Worm (Caenorhabditis elegans) whole organism, L3 larva: ENCODE data around the gene zyg-8.

Experiments used
- R02D3.7 ChIP-seq: fragments of 150-350 bp; optimal IDR thresholded peaks from 2 replicates; lab custom pipeline; 2014; ENCODE audit warnings: missing biosample characterization, missing genetic modification characterization
- aly-2 ChIP-seq: fragments of 150-350 bp; optimal IDR thresholded peaks from 2 replicates; lab custom pipeline; 2014; ENCODE audit warnings: missing biosample characterization, missing genetic modification characterization
- ama-1 ChIP-seq: fragments of 150-350 bp; optimal IDR thresholded peaks from 2 replicates; lab custom pipeline; 2018
- ceh-28 ChIP-seq: fragments of 150-350 bp; optimal IDR thresholded peaks from 2 replicates; lab custom pipeline; 2014; ENCODE audit warnings: missing biosample characterization, missing genetic modification reagents, missing genetic modification characterization
- ceh-82 ChIP-seq: fragments of 150-350 bp; optimal IDR thresholded peaks from 2 replicates; lab custom pipeline; 2014; ENCODE audit warnings: missing biosample characterization, missing genetic modification characterization
- ceh-9 ChIP-seq: sonication (generic microtip); optimal IDR thresholded peaks from 2 replicates; lab custom pipeline; 2018; ENCODE audit warnings: missing biosample characterization, missing genetic modification characterization
- egl-27 ChIP-seq: sonication (generic microtip); optimal IDR thresholded peaks from 4 replicates; lab custom pipeline; 2017; ENCODE audit warnings: missing biosample characterization, missing genetic modification reagents, missing genetic modification characterization
- egl-5 ChIP-seq: fragments of 150-350 bp; optimal IDR thresholded peaks from 2 replicates; lab custom pipeline; 2017; ENCODE audit warnings: missing biosample characterization, missing genetic modification reagents, missing genetic modification characterization, inconsistent platforms
- elt-1 ChIP-seq: fragments of 150-350 bp; optimal IDR thresholded peaks from 2 replicates; lab custom pipeline; 2014; ENCODE audit warnings: missing biosample characterization, missing genetic modification characterization
- elt-2 ChIP-seq: sonication (generic microtip); optimal IDR thresholded peaks from 2 replicates; lab custom pipeline; 2016; ENCODE audit warnings: missing genetic modification reagents, mild to moderate bottlenecking, missing genetic modification characterization, missing compliant biosample characterization
- elt-3 ChIP-seq, 3 experiments: fragments of 150-350 bp in 1 of 3; sonication (generic microtip) in 2 of 3; optimal IDR thresholded peaks; 2 replicates in 2 of 3; 4 replicates in 1 of 3; lab custom pipeline; 2014 to 2017; ENCODE audit warnings: missing biosample characterization in 3 of 3, missing genetic modification characterization in 3 of 3
- fkh-2 ChIP-seq: fragments of 150-350 bp; optimal IDR thresholded peaks from 2 replicates; lab custom pipeline; 2014; ENCODE audit warnings: missing biosample characterization, missing genetic modification reagents, missing genetic modification characterization
- hmg-11 ChIP-seq: sonication (generic microtip); optimal IDR thresholded peaks from 2 replicates; lab custom pipeline; 2016; ENCODE audit warnings: missing genetic modification characterization, missing compliant biosample characterization
- jun-1 ChIP-seq: fragments of 150-350 bp; optimal IDR thresholded peaks from 2 replicates; lab custom pipeline; 2014; ENCODE audit warnings: missing biosample characterization, missing genetic modification reagents, missing genetic modification characterization
- lsy-12 ChIP-seq: sonication (generic microtip); optimal IDR thresholded peaks from 2 replicates; lab custom pipeline; 2016; ENCODE audit warnings: mild to moderate bottlenecking, missing genetic modification characterization, missing compliant biosample characterization
- mml-1 ChIP-seq: fragments of 150-350 bp; sonication (generic microtip); optimal IDR thresholded peaks from 3 replicates; lab custom pipeline; 2014; ENCODE audit warnings: missing biosample characterization, missing genetic modification characterization
- nfya-1 ChIP-seq: sonication (generic microtip); optimal IDR thresholded peaks from 2 replicates; lab custom pipeline; 2017; ENCODE audit warnings: missing genetic modification characterization, mild to moderate bottlenecking, missing compliant biosample characterization, antibody characterized with exemption, moderate library complexity; ENCODE audit not compliant: insufficient read depth
- nhr-67 ChIP-seq: fragments of 150-350 bp; optimal IDR thresholded peaks from 2 replicates; lab custom pipeline; 2014; ENCODE audit warnings: missing biosample characterization, missing genetic modification characterization
- pha-4 ChIP-seq: fragments of 150-350 bp; optimal IDR thresholded peaks from 2 replicates; lab custom pipeline; 2014; ENCODE audit warnings: missing biosample characterization, missing genetic modification reagents, missing genetic modification characterization
- pqm-1 ChIP-seq: fragments of 150-350 bp; optimal IDR thresholded peaks from 2 replicates; lab custom pipeline; 2017; ENCODE audit warnings: missing biosample characterization, missing genetic modification characterization, inconsistent platforms
- skn-1 ChIP-seq: fragments of 150-350 bp; optimal IDR thresholded peaks from 2 replicates; lab custom pipeline; 2014; ENCODE audit warnings: missing biosample characterization, missing genetic modification characterization
- snpc-4 ChIP-seq: fragments of 150-350 bp; optimal IDR thresholded peaks from 2 replicates; lab custom pipeline; 2014; ENCODE audit warnings: missing biosample characterization, missing genetic modification characterization
- unc-62 ChIP-seq: fragments of 150-350 bp; sonication (generic microtip); optimal IDR thresholded peaks from 4 replicates; lab custom pipeline; 2014; ENCODE audit warnings: missing biosample characterization, missing genetic modification reagents, missing genetic modification characterization
- zag-1 ChIP-seq: fragments of 150-350 bp; optimal IDR thresholded peaks from 2 replicates; lab custom pipeline; 2014; ENCODE audit warnings: missing biosample characterization, missing genetic modification characterization
- ztf-11 ChIP-seq: fragments of 150-350 bp; optimal IDR thresholded peaks from 2 replicates; lab custom pipeline; 2014; ENCODE audit warnings: missing biosample characterization, missing genetic modification characterization
- ztf-4 ChIP-seq: fragments of 150-350 bp; optimal IDR thresholded peaks from 2 replicates; lab custom pipeline; 2014; ENCODE audit warnings: missing biosample characterization, missing genetic modification characterization

Gene zyg-8

DNA sequence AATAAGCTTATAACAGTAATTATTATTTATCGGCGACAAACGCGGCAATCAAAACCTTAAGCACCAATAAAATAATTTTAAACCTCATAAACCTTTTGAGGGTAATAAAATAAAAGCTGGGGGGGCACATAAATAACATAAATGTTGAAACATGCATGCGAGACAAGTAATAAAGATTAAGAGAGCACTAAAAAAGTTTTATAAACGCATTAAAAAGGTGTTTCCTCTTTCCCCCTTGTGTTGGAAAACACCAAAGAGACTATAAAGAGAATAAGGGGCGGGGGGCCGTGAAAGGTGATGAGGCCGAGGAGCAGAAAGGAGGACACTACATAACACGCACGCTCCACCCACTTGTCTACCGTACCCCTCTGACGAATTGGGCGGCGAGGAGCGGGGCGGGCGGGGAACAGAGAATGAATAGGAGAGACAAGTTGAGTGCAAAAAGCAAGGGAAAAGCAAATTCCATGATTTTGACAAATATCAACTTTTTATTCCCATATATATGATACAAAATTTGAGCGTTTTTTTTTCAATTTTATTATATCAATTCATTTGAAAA lies 23.3 kb downstream of the zyg-8 start:
- TF ChIP-seq lsy-12, result peak; percentile 6
- peak; percentile 30 for TF ChIP-seq pqm-1 (tag; lab: Kevin White, UChicago)
- no peak for TF ChIP-seq unc-62 (GFP tag; lab: Kevin White, UChicago)
- no peak for TF ChIP-seq ceh-28 (tag; lab: Kevin White, UChicago)
- TF ChIP-seq elt-2, result peak; percentile 65
- peak; percentile 98 for TF ChIP-seq nfya-1 (tag; lab: Kevin White, UChicago)
- TF ChIP-seq, all 47 proteins: peak for 4

DNA sequence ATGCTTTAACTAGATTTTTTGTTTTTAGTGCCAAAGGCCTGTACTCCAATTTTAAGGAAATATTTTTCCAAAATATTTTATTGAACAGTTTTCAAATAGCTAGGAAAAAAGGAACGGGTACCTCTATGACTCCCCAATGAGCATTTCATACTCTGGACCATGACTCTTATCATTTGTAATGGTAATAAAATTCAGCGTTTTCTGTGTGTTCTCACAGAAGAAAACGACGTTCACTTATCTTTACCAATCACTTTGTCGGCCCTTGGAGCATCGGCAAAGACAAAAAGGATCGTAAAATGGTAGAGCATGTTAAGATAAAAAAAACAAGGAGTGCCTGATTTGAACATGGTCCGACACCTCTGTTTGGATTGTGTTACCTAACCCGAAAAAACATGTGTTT lies 26.1 kb downstream of the zyg-8 start:
- TF ChIP-seq unc-62 (GFP tag; lab: Kevin White, UChicago), result no peak
- no peak for TF ChIP-seq fkh-2
- TF ChIP-seq elt-2, result peak; percentile 19
- TF ChIP-seq nfya-1 (tag; lab: Kevin White, UChicago), result no peak

DNA sequence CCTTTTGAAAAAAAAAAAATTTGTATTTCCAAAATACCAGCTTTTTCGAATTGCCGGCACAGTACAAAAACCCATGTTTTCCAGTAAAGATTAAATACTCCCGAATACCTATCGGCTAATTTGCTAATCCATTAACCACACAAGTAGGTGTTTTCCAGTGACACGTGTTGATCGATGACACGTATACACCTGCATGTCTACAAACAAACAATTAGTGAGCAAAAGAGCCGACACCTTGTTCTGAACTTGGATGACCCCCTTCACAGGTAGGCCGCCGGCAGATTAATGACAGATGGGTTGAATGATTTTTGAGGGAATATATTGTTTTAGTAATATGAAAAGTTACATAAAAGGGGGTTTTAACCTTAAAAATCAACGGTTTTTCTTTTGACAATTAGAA lies 31.1 kb downstream of the zyg-8 start:
- no peak for TF ChIP-seq pha-4
- no peak for TF ChIP-seq egl-5
- TF ChIP-seq lsy-12, result no peak
- TF ChIP-seq R02D3.7 (tag; lab: Kevin White, UChicago), result no peak
- TF ChIP-seq ceh-82 (tag; lab: Kevin White, UChicago), result no peak
- TF ChIP-seq ztf-11 (tag; lab: Kevin White, UChicago), result no peak
- no peak for TF ChIP-seq snpc-4

DNA sequence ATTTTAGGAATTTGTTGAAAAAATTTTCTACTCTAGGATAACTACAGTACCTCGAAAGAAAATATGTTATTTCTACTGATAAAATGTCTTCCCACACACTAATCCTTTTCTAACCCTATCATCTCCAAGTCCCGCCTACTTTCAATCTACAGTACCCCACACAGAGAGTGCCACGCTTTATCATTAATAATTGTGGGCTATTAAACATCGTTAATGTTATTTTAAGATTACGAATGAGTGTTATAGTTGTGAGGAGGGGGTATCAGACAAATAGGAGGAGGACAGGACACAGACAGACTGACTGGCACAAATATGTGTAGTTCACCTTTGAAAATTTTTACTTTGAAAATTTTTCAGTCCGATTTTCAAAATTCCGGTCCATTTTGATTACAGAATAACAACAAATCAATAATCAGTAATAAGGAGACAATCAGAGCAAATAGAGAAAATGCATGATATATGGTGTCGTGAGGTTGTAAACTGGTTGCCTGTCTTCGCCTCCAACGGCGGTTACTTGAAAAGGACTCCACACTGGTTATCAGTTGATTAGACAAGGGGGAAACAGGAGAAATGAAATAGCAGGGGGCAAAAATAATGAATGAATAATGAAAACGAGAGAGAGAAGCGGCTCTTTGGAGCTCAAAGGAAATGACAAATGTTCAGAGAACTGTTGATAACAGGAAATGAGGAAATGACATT lies 32.8 kb downstream of the zyg-8 start:
- TF ChIP-seq elt-1 (tag; lab: Kevin White, UChicago) (no peak), hmg-11 (no peak), pha-4 (no peak), nfya-1 (tag; lab: Kevin White, UChicago) (peak; percentile 30), elt-2 (peak; percentile 69), nhr-67 (no peak), aly-2 (tag; lab: Kevin White, UChicago) (no peak)

DNA sequence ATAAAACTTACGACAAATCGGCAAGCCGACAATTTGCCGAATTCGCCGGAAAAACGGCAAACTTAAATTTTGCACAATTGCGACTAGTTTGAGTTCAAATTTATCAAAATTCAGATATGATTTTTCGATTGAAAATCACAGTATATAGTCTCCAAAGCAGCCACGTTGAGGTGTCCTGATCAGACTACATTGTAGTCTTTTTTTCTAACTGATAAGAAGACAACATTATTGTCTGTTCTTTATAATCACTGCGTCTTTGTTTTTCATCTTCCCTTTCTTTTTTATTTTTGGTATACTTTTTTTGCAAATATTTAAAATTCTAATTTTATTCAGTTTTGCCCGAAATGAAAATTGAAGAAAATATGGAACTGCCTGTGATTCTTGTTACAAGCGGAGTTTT lies 45.9 kb downstream of the zyg-8 start, which contains the start of the genes cest-12 and lonp-2:
Gene cest-12 (minus strand): TSS at position 101 of the 400 bp plus-strand sequence.
Gene lonp-2 (plus strand): TSS at position 334 of the 400 bp plus-strand sequence.
- TF ChIP-seq elt-2 (peak; percentile 19), elt-3 (tag; optimal IDR thresholded peaks at IDR 0.05; lab: Kevin White, UChicago) (no peak)
- TF ChIP-seq, all 47 proteins: peak for 1

DNA sequence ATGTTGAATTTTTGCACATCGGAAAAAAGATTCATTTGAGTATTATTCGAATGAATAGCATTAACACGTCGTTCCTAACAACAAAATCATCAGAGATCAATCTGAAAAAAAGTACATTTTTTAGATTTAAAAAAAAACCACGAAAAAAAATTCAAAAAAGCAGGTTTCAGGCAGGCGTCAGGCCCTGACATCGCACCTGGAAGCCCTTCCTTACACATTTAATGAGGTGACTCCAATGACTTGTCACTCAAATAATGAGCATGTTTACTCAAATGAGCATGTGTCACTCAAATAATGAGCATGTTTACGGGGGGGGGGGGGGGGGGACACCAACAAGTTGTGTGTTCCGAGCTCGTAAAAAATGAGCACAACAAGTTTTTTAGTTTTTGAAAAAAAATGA lies 56.9 kb downstream of the zyg-8 start, which contains the start of gene lron-12:
Gene lron-12 (minus strand): TSS at position 101 of the 400 bp plus-strand sequence.
- no peak for TF ChIP-seq ceh-9 (tag; lab: Kevin White, UChicago)
- TF ChIP-seq pha-4, result no peak
- TF ChIP-seq aly-2 (tag; lab: Kevin White, UChicago), result no peak
- TF ChIP-seq skn-1 (tag; lab: Kevin White, UChicago), result no peak
- TF ChIP-seq ama-1 (lab: Kevin White, UChicago), result no peak
- no peak for TF ChIP-seq zag-1 (tag; lab: Kevin White, UChicago)
- TF ChIP-seq mml-1 (tag; lab: Kevin White, UChicago), result no peak

DNA sequence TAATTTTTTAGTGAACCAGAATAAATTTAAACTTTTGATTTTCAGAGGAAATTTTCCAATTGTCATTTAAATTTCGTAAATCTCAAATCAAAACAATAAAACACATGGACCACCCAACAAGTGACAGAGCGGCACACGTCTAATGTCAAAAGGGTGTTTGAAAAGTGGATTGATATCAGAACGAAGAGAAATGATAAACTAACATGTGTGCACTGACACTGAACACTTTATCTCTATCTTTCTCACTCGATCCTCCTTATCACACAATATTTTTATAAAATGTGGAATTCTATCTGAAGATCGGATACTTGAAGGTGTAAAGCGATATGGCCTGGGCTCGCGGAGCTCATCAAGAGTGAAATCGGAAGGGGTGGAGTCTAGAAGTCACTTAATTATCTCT lies 58.1 kb downstream of the zyg-8 start:
- TF ChIP-seq jun-1 (no peak), ztf-4 (no peak), fkh-2 (no peak), egl-27 (no peak)

DNA sequence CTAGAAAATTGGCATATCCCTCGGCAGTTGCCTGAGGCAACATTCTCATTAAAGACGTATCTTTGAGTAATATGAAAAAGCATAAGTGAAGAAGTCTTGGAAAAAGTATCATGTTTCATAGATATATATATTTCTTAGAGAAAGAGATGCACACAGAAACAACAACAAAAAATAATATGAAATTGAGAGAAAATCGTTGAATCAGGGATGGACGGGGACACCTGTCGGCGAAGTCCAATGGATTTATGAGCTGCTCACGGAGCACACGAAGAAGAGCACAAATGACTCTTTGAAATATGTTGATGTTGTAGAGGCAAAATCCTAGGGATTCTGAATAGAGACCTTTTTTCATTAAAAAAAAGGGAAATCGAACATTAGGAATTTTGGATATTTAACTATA lies 59.7 kb downstream of the zyg-8 start:
- TF ChIP-seq aly-2 (tag; lab: Kevin White, UChicago), result no peak
- TF ChIP-seq pha-4, result no peak
- no peak for TF ChIP-seq elt-2
- TF ChIP-seq ceh-9 (tag; lab: Kevin White, UChicago), result no peak
